Worm (Caenorhabditis elegans): ENCODE measurements around the gene unc-22.

Gene unc-22

DNA sequence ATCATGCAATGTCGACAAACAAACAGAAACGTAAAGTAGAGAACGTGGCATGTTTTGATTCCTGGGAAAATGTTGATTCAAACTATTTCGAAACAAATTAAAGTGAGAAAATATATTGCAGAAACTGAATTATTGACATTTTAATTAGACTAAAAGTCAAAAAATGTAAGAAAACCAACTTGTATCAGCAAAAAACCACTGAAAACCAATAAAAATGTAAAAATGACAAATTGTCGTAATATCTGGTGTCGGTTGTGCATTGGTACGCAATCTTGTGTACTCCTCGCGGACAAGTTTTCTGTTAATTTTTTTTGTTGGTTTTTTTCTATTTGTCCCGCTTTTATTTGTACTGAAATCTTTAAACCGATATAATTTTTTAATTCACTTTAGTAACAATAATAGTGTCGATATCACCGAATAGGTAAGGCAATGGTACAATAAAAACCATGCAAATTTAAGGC, 18.9 kb upstream of the unc-22 start, which contains the start of gene T12G3.11 (continued):
- no peak for TF ChIP-seq nhr-43 (tag; optimal IDR thresholded peaks at IDR 0.05; ENCODE audit: poor library complexity, severe bottlenecking)
- TF ChIP-seq zag-1 (tag; optimal IDR thresholded peaks at IDR 0.05): no peak
- no peak for TF ChIP-seq ztf-11 (tag; optimal IDR thresholded peaks at IDR 0.05)
- TF ChIP-seq ceh-9 (tag; optimal IDR thresholded peaks at IDR 0.05): no peak
- TF ChIP-seq snpc-4 (tag; optimal IDR thresholded peaks at IDR 0.05): peak; percentile 26
- TF ChIP-seq R02D3.7 (tag; optimal IDR thresholded peaks at IDR 0.05): no peak
- TF ChIP-seq nhr-28 (tag; optimal IDR thresholded peaks at IDR 0.05): no peak
- TF ChIP-seq unc-39 (tag; optimal IDR thresholded peaks at IDR 0.05): no peak
- no peak for TF ChIP-seq fkh-2 (tag; optimal IDR thresholded peaks at IDR 0.05)
- TF ChIP-seq eor-1 (tag; optimal IDR thresholded peaks at IDR 0.05): no peak
- TF ChIP-seq egl-27 (tag; optimal IDR thresholded peaks at IDR 0.05): no peak

DNA sequence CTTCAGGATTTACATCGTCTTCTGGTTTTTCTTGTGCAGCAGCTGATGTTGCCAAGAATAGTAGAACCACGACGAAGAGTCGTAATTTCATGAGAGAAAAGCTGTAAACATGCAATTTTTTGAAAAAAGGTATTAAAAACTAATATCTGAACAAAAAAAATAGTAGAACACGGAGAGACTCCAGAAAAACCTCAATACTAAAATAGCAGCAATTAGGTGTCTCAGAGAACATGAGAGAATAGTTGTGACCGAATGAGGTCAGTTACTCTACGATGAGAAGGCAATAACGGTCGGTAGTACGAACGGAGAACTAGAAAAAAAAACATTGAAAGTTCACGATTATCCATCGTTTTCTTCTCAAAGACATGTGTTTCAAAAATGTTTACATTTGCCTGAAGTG, 18.3 kb upstream of the unc-22 start, which contains the start of gene tgn-38:
tgn-38 (minus strand) TSS at position 101 of the 400 bp plus-strand sequence.
- TF ChIP-seq eor-1 (tag; optimal IDR thresholded peaks at IDR 0.05) (no peak), mdl-1 (tag; optimal IDR thresholded peaks at IDR 0.05) (no peak), nhr-25 (tag; optimal IDR thresholded peaks at IDR 0.05) (no peak), unc-62 (GFP tag; optimal IDR thresholded peaks at IDR 0.05) (no peak), skn-1 (tag; optimal IDR thresholded peaks at IDR 0.05) (no peak), pqm-1 (tag; optimal IDR thresholded peaks at IDR 0.05) (no peak), nhr-23 (tag; optimal IDR thresholded peaks at IDR 0.05) (no peak), nhr-12 (tag; optimal IDR thresholded peaks at IDR 0.05) (no peak), jun-1 (tag; optimal IDR thresholded peaks at IDR 0.05) (no peak), fos-1 (tag; optimal IDR thresholded peaks at IDR 0.05) (no peak), nhr-77 (tag; optimal IDR thresholded peaks at IDR 0.05) (no peak), tbx-2 (tag; optimal IDR thresholded peaks at IDR 0.05) (no peak), nhr-43 (tag; optimal IDR thresholded peaks at IDR 0.05; ENCODE audit: poor library complexity, severe bottlenecking) (no peak)

DNA sequence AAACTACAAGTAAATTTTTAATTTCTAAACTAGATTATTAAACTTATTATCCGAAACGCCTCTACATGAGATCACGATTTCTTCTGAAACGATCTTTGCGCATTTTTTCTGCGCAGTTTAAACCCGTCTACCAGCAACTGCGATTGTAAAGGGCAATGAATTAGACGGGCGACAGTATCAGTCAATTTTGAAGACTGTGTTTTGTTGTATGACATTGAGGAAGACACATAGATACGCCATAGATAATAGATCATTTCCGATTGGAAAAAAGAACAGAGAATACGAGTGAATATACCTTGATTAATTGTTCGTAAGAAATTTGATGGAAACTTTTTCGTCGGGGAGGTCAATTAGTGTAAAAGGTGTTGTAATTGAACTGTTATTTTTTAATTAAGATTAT, 10.6 kb upstream of the unc-22 start:
- no peak for TF ChIP-seq nhr-23 (tag; optimal IDR thresholded peaks at IDR 0.05)
- TF ChIP-seq nhr-25 (tag; optimal IDR thresholded peaks at IDR 0.05): peak; percentile 92
- TF ChIP-seq hmg-11 (tag; optimal IDR thresholded peaks at IDR 0.05): no peak
- peak; percentile 89 for TF ChIP-seq elt-1 (tag; optimal IDR thresholded peaks at IDR 0.05)
- TF ChIP-seq nhr-43 (tag; optimal IDR thresholded peaks at IDR 0.05; ENCODE audit: poor library complexity, severe bottlenecking): peak; percentile 73

DNA sequence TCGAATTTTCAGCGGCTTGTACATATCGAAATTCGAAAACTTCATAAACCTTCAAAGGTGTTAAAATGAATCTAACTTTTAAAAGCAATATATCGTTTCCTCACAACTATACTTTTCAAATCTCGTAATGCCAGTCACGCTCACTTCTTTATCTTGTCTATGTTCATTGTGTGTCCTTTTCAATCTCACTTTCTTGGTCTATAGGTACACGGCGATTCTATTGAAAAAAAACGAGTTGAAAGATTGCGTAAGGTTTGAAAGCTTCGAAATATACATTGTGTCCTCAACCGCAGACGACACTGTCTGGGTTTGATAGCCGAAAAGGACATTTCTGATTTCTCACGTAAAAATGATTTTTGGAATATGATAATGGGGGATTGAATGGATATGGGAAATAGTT, 8.1 kb upstream of the unc-22 start:
- peak; percentile 80 for TF ChIP-seq nhr-25 (tag; optimal IDR thresholded peaks at IDR 0.05)
- no peak for TF ChIP-seq daf-12 (tag; optimal IDR thresholded peaks at IDR 0.05)
- TF ChIP-seq nhr-43 (tag; optimal IDR thresholded peaks at IDR 0.05; ENCODE audit: poor library complexity, severe bottlenecking): peak; percentile 10

DNA sequence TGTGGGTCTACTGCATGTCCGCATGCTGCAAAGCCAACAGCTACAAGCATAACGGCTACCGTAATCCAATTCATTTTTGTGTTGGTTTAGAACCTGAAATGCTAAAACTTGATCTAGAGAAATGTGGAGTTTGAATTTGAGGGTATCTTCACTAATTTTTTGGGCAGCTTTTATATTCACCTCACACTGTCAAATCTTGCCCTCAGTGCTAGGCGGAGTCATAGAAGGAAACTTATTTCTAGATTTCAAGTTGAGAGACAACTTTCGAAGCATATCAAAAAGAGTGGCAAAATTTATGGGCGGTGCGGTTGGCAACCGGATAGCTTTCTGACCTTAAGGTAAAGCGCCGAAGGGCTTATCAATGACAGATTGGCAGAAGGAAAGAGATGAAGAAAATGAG, 4.8 kb upstream of the unc-22 start, which contains the start of gene lips-6:
lips-6 (minus strand) TSS at position 101 of the 400 bp plus-strand sequence.
- TF ChIP-seq ZK546.5 (tag; optimal IDR thresholded peaks at IDR 0.05) (no peak), ztf-11 (tag; optimal IDR thresholded peaks at IDR 0.05) (no peak), mml-1 (tag; optimal IDR thresholded peaks at IDR 0.05) (no peak), fos-1 (tag; optimal IDR thresholded peaks at IDR 0.05) (no peak), lin-39 (tag; optimal IDR thresholded peaks at IDR 0.05) (no peak), eor-1 (tag; optimal IDR thresholded peaks at IDR 0.05) (no peak), R02D3.7 (tag; optimal IDR thresholded peaks at IDR 0.05) (no peak), unc-62 (GFP tag; optimal IDR thresholded peaks at IDR 0.05) (no peak), egl-5 (tag; optimal IDR thresholded peaks at IDR 0.05) (no peak)

DNA sequence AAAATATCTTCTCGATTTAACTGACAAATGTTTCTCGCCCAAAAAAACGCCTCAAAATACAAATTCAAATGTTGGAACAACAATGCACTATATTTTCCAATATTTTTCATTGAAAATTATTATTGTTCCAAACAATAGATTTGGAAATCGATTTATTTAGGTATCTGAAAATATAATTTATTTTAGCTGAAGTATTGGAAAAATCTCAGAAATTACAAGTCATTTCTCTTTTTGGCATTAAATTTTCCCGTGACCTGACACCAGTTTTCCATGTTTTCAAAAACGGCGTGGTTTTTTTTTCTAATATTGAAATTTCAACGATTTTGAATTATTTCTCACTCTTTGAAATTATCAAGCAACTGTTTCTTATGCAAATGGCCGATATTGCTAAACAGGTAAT, 2.3 kb upstream of the unc-22 start, which contains the start of gene spe-17:
spe-17 (plus strand) TSS at position 301 of the 400 bp plus-strand sequence.
- no peak for TF ChIP-seq nhr-43 (tag; optimal IDR thresholded peaks at IDR 0.05; ENCODE audit: poor library complexity, severe bottlenecking)
- no peak for TF ChIP-seq ztf-4 (tag; optimal IDR thresholded peaks at IDR 0.05)
- TF ChIP-seq lin-15B (tag; optimal IDR thresholded peaks at IDR 0.05): no peak
- no peak for TF ChIP-seq unc-62 (GFP tag; optimal IDR thresholded peaks at IDR 0.05)
- TF ChIP-seq lin-39 (tag; optimal IDR thresholded peaks at IDR 0.05): no peak
- no peak for TF ChIP-seq nhr-23 (tag; optimal IDR thresholded peaks at IDR 0.05)
- no peak for TF ChIP-seq ztf-11 (tag; optimal IDR thresholded peaks at IDR 0.05)
- TF ChIP-seq nfya-1 (tag; optimal IDR thresholded peaks at IDR 0.05; ENCODE audit: insufficient read depth): no peak
- no peak for TF ChIP-seq elt-1 (tag; optimal IDR thresholded peaks at IDR 0.05)
- TF ChIP-seq mdl-1 (tag; optimal IDR thresholded peaks at IDR 0.05): no peak
- no peak for TF ChIP-seq fkh-10 (GFP tag; optimal IDR thresholded peaks at IDR 0.05)
- TF ChIP-seq snpc-4 (tag; optimal IDR thresholded peaks at IDR 0.05): no peak
- no peak for TF ChIP-seq ceh-9 (tag; optimal IDR thresholded peaks at IDR 0.05)
- TF ChIP-seq daf-12 (tag; optimal IDR thresholded peaks at IDR 0.05): no peak
- TF ChIP-seq aly-2 (tag; optimal IDR thresholded peaks at IDR 0.05): no peak
- no peak for TF ChIP-seq nhr-11 (tag; optimal IDR thresholded peaks at IDR 0.05)
